Worm (Caenorhabditis elegans): ENCODE results near the gene ads-1.

Gene ads-1

DNA sequence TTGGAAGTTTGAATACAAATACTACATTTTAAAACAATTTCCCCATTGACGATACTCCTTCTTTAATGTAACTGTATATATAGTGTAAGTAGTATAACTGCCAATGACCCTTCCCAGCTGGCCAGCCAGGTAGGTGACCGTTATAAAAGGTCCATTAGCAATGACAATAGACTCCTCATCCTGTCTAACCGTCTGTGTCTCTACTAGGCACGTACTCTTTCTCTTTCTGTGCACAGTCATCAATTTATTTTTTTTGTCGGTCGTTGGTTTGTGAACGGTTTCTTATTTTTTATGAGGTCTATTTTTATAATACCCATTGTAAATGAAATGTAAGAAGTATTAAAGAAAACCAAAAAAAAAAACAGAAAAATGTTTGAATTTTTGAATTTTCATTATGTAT lies 6.2 kb upstream of the ads-1 start:
- TF ChIP-seq T22C8.4 (GFP tag; IDR thresholded peaks at IDR 0.05) = no peak
- TF ChIP-seq flt-1 (GFP tag; IDR thresholded peaks at IDR 0.05) = 0 out of 2 replicates have a peak, but pooled peaks have one; percentile 24

- TF ChIP-seq ztf-23 (GFP tag; IDR thresholded peaks at IDR 0.05) = no peak
- no peak for TF ChIP-seq cog-1 (tag; optimal IDR thresholded peaks at IDR 0.05)
- TF ChIP-seq ref-1 (GFP tag; conservative IDR thresholded peaks at IDR 0.05) = no peak
- no peak for TF ChIP-seq med-1 (GFP tag; optimal IDR thresholded peaks at IDR 0.05; ENCODE audit: insufficient read depth)
- TF ChIP-seq klf-2 (GFP tag; conservative IDR thresholded peaks at IDR 0.05) = no peak
- no peak for TF ChIP-seq tab-1 (GFP tag; IDR thresholded peaks at IDR 0.05)
Measured at ce11 chrIII:299220-299619, 864 bp upstream of the ads-1 start.

ce11 chrIII:294527-294926 lies 3.8 kb downstream of the ads-1 start, which contains the start of gene Y50D7A.13:
Y50D7A.13 (minus strand) TSS chrIII:294627.
- TF ChIP-seq T22C8.4 (GFP tag; IDR thresholded peaks at IDR 0.05) (no peak), flt-1 (GFP tag; IDR thresholded peaks at IDR 0.05) (no peak), ref-1 (GFP tag; conservative IDR thresholded peaks at IDR 0.05) (no peak), cog-1 (tag; optimal IDR thresholded peaks at IDR 0.05) (no peak), tab-1 (GFP tag; IDR thresholded peaks at IDR 0.05) (no peak), ztf-23 (GFP tag; IDR thresholded peaks at IDR 0.05) (no peak), ztf-29 (GFP tag; IDR thresholded peaks at IDR 0.05) (no peak)

DNA sequence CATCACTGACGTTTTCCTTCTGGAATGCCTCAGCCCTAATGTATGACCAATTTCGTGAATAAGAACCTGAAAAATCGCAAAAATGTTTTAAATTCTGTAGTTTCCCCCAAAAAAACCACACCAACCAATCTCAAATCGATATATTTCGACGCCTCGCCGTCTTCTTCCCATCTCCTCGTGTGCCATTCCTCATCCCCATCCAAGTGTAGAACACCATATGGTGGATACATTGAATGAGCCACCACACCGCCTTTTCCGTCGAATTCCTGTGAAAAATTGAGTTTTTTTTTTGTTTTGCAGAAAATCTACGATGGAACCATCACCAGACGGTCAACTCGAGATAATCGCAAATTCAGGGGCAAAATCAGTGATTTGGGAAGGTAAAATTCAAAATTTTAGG lies 6.0 kb downstream of the ads-1 start, which contains the start of gene Y50D7A.1:
Y50D7A.1 (plus strand) TSS at position 301 of the 400 bp plus-strand sequence.
- no peak for TF ChIP-seq tab-1 (GFP tag; IDR thresholded peaks at IDR 0.05)

DNA sequence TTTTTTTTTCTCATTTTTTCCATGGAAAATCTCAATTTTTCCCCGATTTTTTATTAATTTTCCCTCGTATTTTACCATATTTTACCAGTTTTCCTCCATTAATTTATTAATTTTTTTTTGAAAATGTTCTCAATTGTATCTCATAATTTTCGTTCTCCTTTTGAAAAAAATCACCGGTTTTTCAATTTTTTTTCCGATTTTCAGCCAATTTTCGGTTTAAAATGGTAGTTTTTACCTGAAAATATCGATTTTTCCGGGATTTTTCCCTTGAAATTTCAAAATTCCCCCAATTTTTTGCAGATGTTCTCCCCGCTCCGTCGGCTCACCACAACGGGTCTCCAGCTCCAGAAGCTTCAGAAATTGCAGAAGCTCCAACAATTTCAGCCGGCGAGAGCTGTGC lies 14.5 kb downstream of the ads-1 start, which contains the start of gene taco-1:
taco-1 (plus strand) TSS at position 301 of the 400 bp plus-strand sequence.
- TF ChIP-seq tab-1 (GFP tag; IDR thresholded peaks at IDR 0.05) = no peak
- no peak for TF ChIP-seq ztf-23 (GFP tag; IDR thresholded peaks at IDR 0.05)
- TF ChIP-seq klf-2 (GFP tag; conservative IDR thresholded peaks at IDR 0.05) = no peak
- TF ChIP-seq T22C8.4 (GFP tag; IDR thresholded peaks at IDR 0.05) = no peak
- TF ChIP-seq cog-1 (tag; optimal IDR thresholded peaks at IDR 0.05) = no peak
- no peak for TF ChIP-seq flt-1 (GFP tag; IDR thresholded peaks at IDR 0.05)

- no peak for TF ChIP-seq med-1 (GFP tag; optimal IDR thresholded peaks at IDR 0.05; ENCODE audit: insufficient read depth)
- no peak for TF ChIP-seq T22C8.4 (GFP tag; IDR thresholded peaks at IDR 0.05)
- no peak for TF ChIP-seq flt-1 (GFP tag; IDR thresholded peaks at IDR 0.05)
- TF ChIP-seq ztf-29 (GFP tag; IDR thresholded peaks at IDR 0.05) = no peak
- TF ChIP-seq ztf-23 (GFP tag; IDR thresholded peaks at IDR 0.05) = no peak
- no peak for TF ChIP-seq ref-1 (GFP tag; conservative IDR thresholded peaks at IDR 0.05)
- no peak for TF ChIP-seq cog-1 (tag; optimal IDR thresholded peaks at IDR 0.05)
- no peak for TF ChIP-seq tab-1 (GFP tag; IDR thresholded peaks at IDR 0.05)
- TF ChIP-seq klf-2 (GFP tag; conservative IDR thresholded peaks at IDR 0.05) = no peak
Measured at ce11 chrIII:282506-282905, 15.8 kb downstream of the ads-1 start.

ce11 chrIII:264790-265189 lies 33.6 kb downstream of the ads-1 start, which contains the start of gene xpd-1:
xpd-1 (plus strand) TSS chrIII:265090.
- TF ChIP-seq klf-2 (GFP tag; conservative IDR thresholded peaks at IDR 0.05) (no peak), cog-1 (tag; optimal IDR thresholded peaks at IDR 0.05) (no peak), ztf-29 (GFP tag; IDR thresholded peaks at IDR 0.05) (no peak), flt-1 (GFP tag; IDR thresholded peaks at IDR 0.05) (no peak), ref-1 (GFP tag; conservative IDR thresholded peaks at IDR 0.05) (no peak)

ce11 chrIII:254235-254634 lies 44.1 kb downstream of the ads-1 start, which contains the start of gene Y50D7A.3:
Y50D7A.3 (plus strand) TSS chrIII:254535.
- TF ChIP-seq T22C8.4 (GFP tag; IDR thresholded peaks at IDR 0.05) = no peak
- no peak for TF ChIP-seq med-1 (GFP tag; optimal IDR thresholded peaks at IDR 0.05; ENCODE audit: insufficient read depth)
- no peak for TF ChIP-seq ztf-29 (GFP tag; IDR thresholded peaks at IDR 0.05)
- TF ChIP-seq ref-1 (GFP tag; conservative IDR thresholded peaks at IDR 0.05) = no peak
- TF ChIP-seq cog-1 (tag; optimal IDR thresholded peaks at IDR 0.05) = no peak
- TF ChIP-seq tab-1 (GFP tag; IDR thresholded peaks at IDR 0.05) = no peak
- no peak for TF ChIP-seq flt-1 (GFP tag; IDR thresholded peaks at IDR 0.05)
- TF ChIP-seq ztf-23 (GFP tag; IDR thresholded peaks at IDR 0.05) = no peak
- TF ChIP-seq klf-2 (GFP tag; conservative IDR thresholded peaks at IDR 0.05) = no peak

ce11 chrIII:251410-251809 lies 46.9 kb downstream of the ads-1 start:
- TF ChIP-seq ztf-23 (GFP tag; IDR thresholded peaks at IDR 0.05) (no peak), tab-1 (GFP tag; IDR thresholded peaks at IDR 0.05) (no peak), flt-1 (GFP tag; IDR thresholded peaks at IDR 0.05) (no peak), klf-2 (GFP tag; conservative IDR thresholded peaks at IDR 0.05) (no peak), med-1 (GFP tag; optimal IDR thresholded peaks at IDR 0.05; ENCODE audit: insufficient read depth) (no peak), ztf-29 (GFP tag; IDR thresholded peaks at IDR 0.05) (no peak), cog-1 (tag; optimal IDR thresholded peaks at IDR 0.05) (no peak), ref-1 (GFP tag; conservative IDR thresholded peaks at IDR 0.05) (no peak), T22C8.4 (GFP tag; IDR thresholded peaks at IDR 0.05) (no peak)
